Fruit fly (Drosophila melanogaster): ENCODE data around the gene Hmgcl.

Gene Hmgcl

dm6 chr2L:6968013-6968517, 7.9 kb downstream of the Hmgcl start (continued):
- peak; percentile 57 for TF ChIP-seq vnd (GFP tag; IDR thresholded peaks at IDR 0.05; ENCODE audit: partially characterized antibody)
- peak; percentile 33; the same call in 1 of the 2 replicates for TF ChIP-seq ttk (GFP tag; IDR thresholded peaks at IDR 0.05)
- TF ChIP-seq en (GFP tag; optimal IDR thresholded peaks at IDR 0.05) = peak; percentile 55
- peak; percentile 15 for TF ChIP-seq gsb-n (tag; optimal IDR thresholded peaks at IDR 0.05)
- TF ChIP-seq luna (GFP tag; optimal IDR thresholded peaks at IDR 0.05) = peak; percentile 10
- TF ChIP-seq lmd (GFP tag; IDR thresholded peaks at IDR 0.05) = no peak; the same call in 1 of the 2 replicates
- peak; percentile 53 for TF ChIP-seq CG11398 (GFP tag; optimal IDR thresholded peaks at IDR 0.05)
- TF ChIP-seq disco-r (GFP tag; optimal IDR thresholded peaks at IDR 0.05) = no peak
- TF ChIP-seq Ssrp (tag; optimal IDR thresholded peaks at IDR 0.05) = no peak
- TF ChIP-seq CG33213 (GFP tag; optimal IDR thresholded peaks at IDR 0.05) = peak; percentile 26
- TF ChIP-seq p53 (GFP tag; optimal IDR thresholded peaks at IDR 0.05) = peak; percentile 13
- TF ChIP-seq Dip3 (GFP tag; optimal IDR thresholded peaks at IDR 0.05) = no peak
- peak; percentile 31; the same call in 1 of the 3 replicates for TF ChIP-seq tgo (GFP tag; IDR thresholded peaks at IDR 0.05)
- TF ChIP-seq stwl (tag; optimal IDR thresholded peaks at IDR 0.05) = peak; percentile 14
- TF ChIP-seq sug (tag; optimal IDR thresholded peaks at IDR 0.05) = no peak
- TF ChIP-seq gfzf (GFP tag; optimal IDR thresholded peaks at IDR 0.05) = peak; percentile 1
- no peak for TF ChIP-seq psq (GFP tag; optimal IDR thresholded peaks at IDR 0.05)
- 0 out of 2 replicates have a peak, but pooled peaks have one; percentile 20 for TF ChIP-seq ssp (GFP tag; IDR thresholded peaks at IDR 0.05)
- TF ChIP-seq seq (GFP tag; IDR thresholded peaks at IDR 0.05) = peak; percentile 16; the same call in 1 of the 2 replicates
- peak; percentile 29 for TF ChIP-seq trem (tag; optimal IDR thresholded peaks at IDR 0.05)
- TF ChIP-seq CG13123 (GFP tag; optimal IDR thresholded peaks at IDR 0.05) = peak; percentile 27
- peak; percentile 4; the same call in 1 of the 3 replicates for TF ChIP-seq ase (GFP tag; IDR thresholded peaks at IDR 0.05)
- TF ChIP-seq exex (tag; optimal IDR thresholded peaks at IDR 0.05) = no peak
- TF ChIP-seq sens (GFP tag) = peak; percentile 92
- TF ChIP-seq Kr (GFP tag; optimal IDR thresholded peaks at IDR 0.05) = no peak
- no peak for TF ChIP-seq CG8359 (GFP tag; optimal IDR thresholded peaks at IDR 0.05; ENCODE audit: borderline replicate concordance)
- TF ChIP-seq CG8089 (GFP tag; optimal IDR thresholded peaks at IDR 0.05) = no peak
- 0 out of 2 replicates have a peak, but pooled peaks have one; percentile 33 for TF ChIP-seq CG32767 (GFP tag; IDR thresholded peaks at IDR 0.05)
- peak; percentile 8 for TF ChIP-seq CG1233 (GFP tag; optimal IDR thresholded peaks at IDR 0.05)
- peak; percentile 51 for TF ChIP-seq caup (GFP tag; optimal IDR thresholded peaks at IDR 0.05; ENCODE audit: severe bottlenecking)
- TF ChIP-seq CG1647 (GFP tag; optimal IDR thresholded peaks at IDR 0.05) = peak; percentile 69
- no peak for TF ChIP-seq CG14710 (tag; optimal IDR thresholded peaks at IDR 0.05)
- no peak for TF ChIP-seq CG14667 (GFP tag; IDR thresholded peaks at IDR 0.05)
- TF ChIP-seq kni (GFP tag; optimal IDR thresholded peaks at IDR 0.05) = no peak
- peak; percentile 64 for TF ChIP-seq CG34224 (GFP tag; IDR thresholded peaks at IDR 0.05; ENCODE audit: partially characterized antibody)
- TF ChIP-seq CG16779 (GFP tag; IDR thresholded peaks at IDR 0.05) = no peak
- TF ChIP-seq CG11093 (GFP tag; IDR thresholded peaks at IDR 0.05) = 0 out of 3 replicates have a peak, but pooled peaks have one; percentile 14
- no peak for TF ChIP-seq CG9817 (tag; optimal IDR thresholded peaks at IDR 0.05)
- TF ChIP-seq CG4328 (GFP tag; optimal IDR thresholded peaks at IDR 0.05) = no peak
- TF ChIP-seq crp (GFP tag; optimal IDR thresholded peaks at IDR 0.05) = peak in 1 of 2 experiments; percentile 34
- peak; percentile 66; the same call in 1 of the 2 replicates for TF ChIP-seq nerfin-2 (GFP tag; IDR thresholded peaks at IDR 0.05; ENCODE audit: partially characterized antibody)
- no peak for TF ChIP-seq Hr78 (GFP tag; optimal IDR thresholded peaks at IDR 0.05)
- peak; percentile 10 for TF ChIP-seq ATbp (GFP tag; optimal IDR thresholded peaks at IDR 0.05)
- TF ChIP-seq Gug (GFP tag; IDR thresholded peaks at IDR 0.05) = peak; percentile 67
- TF ChIP-seq Fer3 (tag; optimal IDR thresholded peaks at IDR 0.05) = peak; percentile 29
- peak; percentile 88 for TF ChIP-seq CG13624 (GFP tag; optimal IDR thresholded peaks at IDR 0.05)
- peak; percentile 99 for TF ChIP-seq D19B (GFP tag; optimal IDR thresholded peaks at IDR 0.05)
- TF ChIP-seq NC2β (GFP tag; optimal IDR thresholded peaks at IDR 0.05) = peak; percentile 52
- TF ChIP-seq sc (optimal IDR thresholded peaks at IDR 0.05) = no peak
- no peak for TF ChIP-seq sc (GFP tag; optimal IDR thresholded peaks at IDR 0.05)
